Worm (Caenorhabditis elegans) whole organism, early embryonic: ENCODE results near the gene F09E5.11.

Experiments used
- B0310.2 ChIP-seq: sonication (generic microtip); optimal IDR thresholded peaks from 2 replicates; lab custom pipeline; 2016; ENCODE audit warnings: mild to moderate bottlenecking, missing genetic modification characterization, missing compliant biosample characterization
- F13C5.2 ChIP-seq: sonication (generic microtip); optimal IDR thresholded peaks from 2 replicates; lab custom pipeline; 2017; ENCODE audit warnings: mild to moderate bottlenecking, missing genetic modification characterization, inconsistent platforms, missing compliant biosample characterization
- aly-1 ChIP-seq: sonication (generic microtip); optimal IDR thresholded peaks from 2 replicates; lab custom pipeline; 2016; ENCODE audit warnings: missing genetic modification characterization, missing compliant biosample characterization
- ama-1 ChIP-seq: fragments of 150-350 bp; optimal IDR thresholded peaks from 2 replicates; lab custom pipeline; 2014
- ceh-13 ChIP-seq: fragments of 200-800 bp; sonication (Bioruptor generic); optimal IDR thresholded peaks from 2 replicates; lab custom pipeline; 2018; ENCODE audit warnings: mild to moderate bottlenecking, missing genetic modification characterization, missing compliant biosample characterization
- ceh-36 ChIP-seq: sonication (generic microtip); optimal IDR thresholded peaks from 2 replicates; lab custom pipeline; 2016; ENCODE audit warnings: missing genetic modification characterization, inconsistent platforms, missing compliant biosample characterization
- ets-7 ChIP-seq: sonication (generic microtip); optimal IDR thresholded peaks from 2 replicates; lab custom pipeline; 2016; ENCODE audit warnings: missing genotype, missing genetic modification characterization, missing compliant biosample characterization
- flt-1 ChIP-seq: fragments of 200-800 bp; sonication (Bioruptor generic); IDR thresholded peaks from 2 replicates; pipeline ENCODE4 v1.3.6; 2022; ENCODE audit warnings: missing genetic modification characterization, missing compliant biosample characterization
- hmbx-1 ChIP-seq: sonication (generic microtip); optimal IDR thresholded peaks from 2 replicates; lab custom pipeline; 2016; ENCODE audit warnings: mild to moderate bottlenecking, missing genetic modification characterization, missing compliant biosample characterization
- hmg-4 ChIP-seq: fragments of 200-800 bp; sonication (Bioruptor generic); optimal IDR thresholded peaks from 2 replicates; lab custom pipeline; 2018; ENCODE audit warnings: mild to moderate bottlenecking, missing genetic modification characterization, missing compliant biosample characterization
- hnd-1 ChIP-seq: sonication (generic microtip); optimal IDR thresholded peaks from 2 replicates; lab custom pipeline; 2016; ENCODE audit warnings: missing genetic modification characterization, missing compliant biosample characterization
- pes-1 ChIP-seq: fragments of 200-800 bp; sonication (Bioruptor generic); IDR thresholded peaks from 2 replicates; pipeline ENCODE4 v1.3.6; 2022; ENCODE audit warnings: missing genetic modification reagents, missing genetic modification characterization, missing compliant biosample characterization
- scrt-1 ChIP-seq: fragments of 200-800 bp; sonication (Bioruptor generic); IDR thresholded peaks from 2 replicates; pipeline ENCODE4 v1.3.6; 2022; ENCODE audit warnings: missing genetic modification characterization, missing compliant biosample characterization
- sea-1 ChIP-seq: fragments of 200-800 bp; sonication (Bioruptor generic); conservative IDR thresholded peaks from 2 replicates; pipeline ENCODE4 v1.3.6; 2022; ENCODE audit warnings: missing genetic modification characterization, missing compliant biosample characterization
- tbx-11 ChIP-seq: fragments of 200-800 bp; sonication (Bioruptor generic); IDR thresholded peaks from 2 replicates; pipeline ENCODE4 v1.3.6; 2022; ENCODE audit warnings: missing genetic modification characterization, missing compliant biosample characterization
- tbx-37 ChIP-seq: fragments of 200-800 bp; sonication (Bioruptor generic); conservative IDR thresholded peaks from 2 replicates; pipeline ENCODE4 v1.3.6; 2022; ENCODE audit warnings: missing genetic modification reagents, missing genetic modification characterization, missing compliant biosample characterization
- tra-4 ChIP-seq: sonication (generic microtip); optimal IDR thresholded peaks from 2 replicates; lab custom pipeline; 2017; ENCODE audit warnings: missing genetic modification characterization, missing compliant biosample characterization

The F09E5.11 gene

ce11 chrII:5340672-5341568 lies 17.1 kb downstream of the F09E5.11 start:
- TF ChIP-seq scrt-1 (no peak), tra-4 (tag; lab: Kevin White, UChicago) (no peak)

- TF ChIP-seq B0310.2 (tag; lab: Kevin White, UChicago) (no peak), hnd-1 (tag; lab: Kevin White, UChicago) (no peak), tbx-37 (GFP tag; lab: Robert Waterston, UW) (no peak), ceh-13 (no peak), scrt-1 (no peak), tra-4 (tag; lab: Kevin White, UChicago) (no peak), ets-7 (tag; lab: Kevin White, UChicago) (no peak), ama-1 (lab: Kevin White, UChicago) (no peak), sea-1 (GFP tag; lab: Robert Waterston, UW) (no peak), tbx-11 (no peak), ceh-36 (tag; lab: Kevin White, UChicago) (no peak), flt-1 (GFP tag; lab: Robert Waterston, UW) (no peak), aly-1 (no peak), hmg-4 (GFP tag; lab: Kevin White, UChicago) (no peak), hmbx-1 (no peak), F13C5.2 (tag; lab: Kevin White, UChicago) (no peak), pes-1 (no peak)
Measured at ce11 chrII:5339547-5339946, 18.4 kb downstream of the F09E5.11 start.

- no peak for TF ChIP-seq F13C5.2 (tag; lab: Kevin White, UChicago)
- no peak for TF ChIP-seq ceh-13
Measured at ce11 chrII:5338301-5338700, 19.7 kb downstream of the F09E5.11 start.

- TF ChIP-seq B0310.2 (tag; lab: Kevin White, UChicago), result no peak
Measured at ce11 chrII:5337495-5337840, 20.5 kb downstream of the F09E5.11 start.

DNA sequence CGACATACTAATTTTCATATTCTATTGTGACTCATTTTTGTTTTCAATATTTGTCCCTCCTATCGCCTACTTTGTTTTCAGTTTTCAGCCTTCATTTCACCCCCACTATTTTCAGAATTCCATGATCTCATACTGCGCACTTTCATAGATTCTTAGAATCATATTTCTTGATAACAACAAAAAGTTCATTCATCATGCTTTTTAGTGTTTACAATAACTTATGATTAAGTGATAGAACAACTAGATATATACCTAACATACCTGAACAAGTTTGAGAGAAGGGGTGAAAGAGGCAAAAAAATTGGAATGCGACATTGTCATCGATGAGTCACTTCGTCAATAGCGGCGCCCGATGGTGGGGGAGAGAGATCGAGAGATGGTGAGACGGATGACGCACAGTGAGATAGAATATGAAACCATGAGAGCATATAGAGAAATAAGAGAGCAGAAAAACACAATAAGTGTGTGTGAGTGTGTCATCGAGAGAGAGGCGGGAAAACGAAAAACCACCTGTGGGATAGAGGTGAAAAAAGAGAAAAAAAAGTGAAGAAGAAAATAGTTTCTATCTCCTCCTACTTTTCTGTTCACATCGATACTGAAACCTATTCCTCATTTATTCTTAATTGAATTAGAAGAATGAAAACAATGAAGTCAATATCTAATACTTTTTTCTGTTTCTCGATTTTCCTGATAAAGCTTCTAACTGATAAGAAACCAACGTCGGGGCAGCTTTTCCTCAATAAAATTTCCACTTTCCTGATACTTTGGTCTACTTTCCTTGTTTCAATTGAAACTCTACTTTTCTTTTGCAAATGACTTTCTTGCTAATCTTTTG lies 21.1 kb downstream of the F09E5.11 start:
- no peak for TF ChIP-seq hmbx-1
- TF ChIP-seq tbx-37 (GFP tag; lab: Robert Waterston, UW), result no peak
- TF ChIP-seq pes-1, result no peak
- TF ChIP-seq F13C5.2 (tag; lab: Kevin White, UChicago), result no peak
- TF ChIP-seq hmg-4 (GFP tag; lab: Kevin White, UChicago), result peak; percentile 13

DNA sequence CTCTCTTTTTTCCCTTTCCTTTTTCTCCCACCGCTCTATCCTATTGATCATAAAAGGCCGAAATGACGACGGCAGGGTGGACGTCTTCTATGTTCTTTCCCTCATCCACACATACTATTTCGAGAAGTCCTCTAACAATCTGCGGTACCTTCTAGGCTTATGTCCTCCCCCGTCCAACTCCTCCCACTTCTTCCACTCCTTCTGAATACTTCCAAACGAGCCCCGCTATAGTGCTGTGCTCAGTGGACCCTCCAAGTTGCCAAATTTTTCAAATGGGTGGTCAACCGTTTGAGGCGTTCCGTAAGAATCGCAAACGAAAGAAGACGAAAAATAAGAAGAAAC lies 22.0 kb downstream of the F09E5.11 start:
- TF ChIP-seq ceh-13 (no peak), F13C5.2 (tag; lab: Kevin White, UChicago) (peak; percentile 38), aly-1 (peak; percentile 6), tbx-11 (peak; percentile 20; the same call in 1 of the 2 replicates)

DNA sequence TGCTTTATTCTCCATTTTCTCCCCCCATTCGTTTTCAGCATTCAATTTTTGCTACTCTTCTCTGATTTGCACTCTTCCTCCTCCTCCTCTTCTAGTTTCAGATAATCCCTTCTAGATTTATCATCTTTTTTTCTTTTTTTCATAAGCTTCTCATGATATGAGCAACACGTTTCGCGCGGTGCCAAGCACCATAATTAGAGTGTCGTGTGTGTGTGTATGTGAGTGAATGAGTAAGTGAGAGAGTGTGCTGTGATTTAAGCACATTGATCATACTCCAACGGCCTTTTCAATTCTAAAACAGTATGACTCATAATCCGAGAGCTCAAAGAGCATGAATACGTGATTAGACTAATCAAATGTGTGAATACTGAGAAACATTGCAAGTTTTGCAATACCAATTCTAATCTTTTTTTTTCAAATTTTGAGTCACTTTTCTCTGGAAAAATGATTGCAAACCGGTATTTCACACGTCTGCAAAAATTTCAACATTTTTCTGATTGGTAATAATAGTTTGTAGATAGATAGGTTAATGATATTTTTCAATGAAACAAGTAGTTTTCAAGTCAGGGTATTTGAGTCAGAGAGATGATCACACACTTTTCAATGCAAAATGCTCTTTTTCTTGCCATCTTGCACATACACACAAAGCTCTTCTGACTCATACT lies 22.5 kb downstream of the F09E5.11 start:
- TF ChIP-seq hmg-4 (GFP tag; lab: Kevin White, UChicago) (no peak), hmbx-1 (no peak), ceh-36 (tag; lab: Kevin White, UChicago) (no peak), sea-1 (GFP tag; lab: Robert Waterston, UW) (no peak), tra-4 (tag; lab: Kevin White, UChicago) (no peak), tbx-37 (GFP tag; lab: Robert Waterston, UW) (no peak), ama-1 (lab: Kevin White, UChicago) (no peak), ets-7 (tag; lab: Kevin White, UChicago) (no peak), scrt-1 (no peak), F13C5.2 (tag; lab: Kevin White, UChicago) (no peak), aly-1 (no peak), B0310.2 (tag; lab: Kevin White, UChicago) (no peak), ceh-13 (no peak), tbx-11 (no peak), pes-1 (no peak), flt-1 (GFP tag; lab: Robert Waterston, UW) (no peak), hnd-1 (tag; lab: Kevin White, UChicago) (no peak)

DNA sequence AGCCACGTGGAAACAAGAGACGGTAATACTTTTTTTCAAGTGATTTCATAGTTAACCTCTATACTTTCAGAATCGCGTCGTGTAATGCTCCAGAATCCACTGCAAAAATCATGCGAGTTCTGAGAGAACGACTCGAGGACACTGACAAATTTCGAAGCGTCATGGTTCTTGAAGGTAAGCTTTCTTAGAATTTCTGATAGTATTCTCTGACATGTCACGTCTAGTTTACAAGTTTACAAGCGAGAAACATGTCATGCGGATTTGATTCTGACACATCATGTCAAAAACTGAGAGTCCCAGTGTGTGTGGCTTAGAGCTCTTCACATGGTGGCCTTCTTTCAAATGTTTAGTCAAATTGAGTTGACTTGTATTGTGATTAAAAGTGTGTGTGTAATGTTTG lies 23.4 kb downstream of the F09E5.11 start:
- TF ChIP-seq ceh-36 (tag; lab: Kevin White, UChicago) (no peak), tbx-37 (GFP tag; lab: Robert Waterston, UW) (no peak), tbx-11 (no peak), tra-4 (tag; lab: Kevin White, UChicago) (no peak), flt-1 (GFP tag; lab: Robert Waterston, UW) (no peak), pes-1 (no peak), aly-1 (no peak), sea-1 (GFP tag; lab: Robert Waterston, UW) (no peak), B0310.2 (tag; lab: Kevin White, UChicago) (no peak), ama-1 (lab: Kevin White, UChicago) (no peak), F13C5.2 (tag; lab: Kevin White, UChicago) (no peak), scrt-1 (no peak), ceh-13 (no peak), hmbx-1 (no peak), ets-7 (tag; lab: Kevin White, UChicago) (no peak), hmg-4 (GFP tag; lab: Kevin White, UChicago) (no peak), hnd-1 (tag; lab: Kevin White, UChicago) (no peak)
